Worm (Caenorhabditis elegans) whole organism, young adult: ENCODE data around the gene srlf-21.

Experiments
- F49E8.2 ChIP-seq: sonication (generic microtip); optimal IDR thresholded peaks from 3 replicates; lab custom pipeline; 2017; ENCODE audit warnings: missing genetic modification characterization, mild to moderate bottlenecking, missing compliant biosample characterization, antibody characterized with exemption, moderate library complexity; ENCODE audit not compliant: insufficient read depth
- ama-1 ChIP-seq, 3 experiments: fragments of 150-350 bp in 1 of 3; sonication (generic microtip) in 2 of 3; optimal IDR thresholded peaks; 2 replicates each; lab custom pipeline; 2014 to 2018; ENCODE audit warnings: missing biosample characterization in 2 of 3, missing genetic modification characterization in 2 of 3, missing genetic modification reagents in 2 of 3
- ccch-3 ChIP-seq: fragments of 200-800 bp; sonication (Bioruptor generic); optimal IDR thresholded peaks from 2 replicates; lab custom pipeline; 2018; ENCODE audit warnings: mild to moderate bottlenecking, missing genetic modification characterization, missing compliant biosample characterization
- cebp-1 ChIP-seq, 2 experiments: fragments of 200-800 bp in 1 of 2; sonication (Bioruptor generic) in 1 of 2; sonication (generic microtip) in 1 of 2; IDR thresholded peaks in 1 of 2; optimal IDR thresholded peaks in 1 of 2; 2 replicates each; pipeline versions ENCODE4 v1.3.6 to Lab custom; 2017 to 2022; ENCODE audit warnings: missing compliant biosample characterization in 2 of 2, missing genetic modification characterization in 2 of 2, mild to moderate bottlenecking in 1 of 2, missing genetic modification reagents in 1 of 2, moderate library complexity in 1 of 2
- egl-44 ChIP-seq: fragments of 200-800 bp; sonication (Bioruptor generic); IDR thresholded peaks from 2 replicates; pipeline ENCODE4 v1.3.6; 2022; ENCODE audit warnings: missing genetic modification reagents, missing genetic modification characterization, missing compliant biosample characterization

DNA sequence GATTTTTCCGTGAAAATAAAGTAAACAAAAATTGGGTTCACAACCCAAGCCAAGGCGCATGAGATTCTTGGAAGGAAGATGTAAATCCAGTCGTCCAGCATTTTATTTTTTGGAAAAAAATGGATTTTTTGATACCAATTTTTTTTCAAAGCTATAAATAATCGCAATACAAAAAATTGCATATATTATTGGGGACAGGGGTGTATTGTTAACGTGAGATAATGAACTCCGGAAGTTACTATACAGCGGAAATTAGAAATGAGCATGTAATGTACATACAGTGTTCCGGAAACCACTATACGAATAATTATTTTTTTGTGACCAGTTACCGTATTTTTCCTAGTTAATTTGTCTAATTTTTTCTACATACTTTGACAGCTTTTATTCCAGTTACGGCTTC, 6.0 kb downstream of the srlf-21 start, which contains the start of gene srj-38:
- TF ChIP-seq ama-1 (optimal IDR thresholded peaks at IDR 0.05; lab: Kevin White, UChicago) (no peak), ama-1 (GFP tag; optimal IDR thresholded peaks at IDR 0.05; lab: Kevin White, UChicago) (no peak), ccch-3 (GFP tag; lab: Kevin White, UChicago) (no peak), cebp-1 (GFP tag; IDR thresholded peaks at IDR 0.05; lab: Robert Waterston, UW) (no peak), cebp-1 (tag; optimal IDR thresholded peaks at IDR 0.05; lab: Kevin White, UChicago) (no peak), F49E8.2 (tag; lab: Kevin White, UChicago) (no peak), egl-44 (no peak)
